Worm (Caenorhabditis elegans): Measurements from ENCODE around the gene F38B2.3.

- TF ChIP-seq him-1 (tag; optimal IDR thresholded peaks at IDR 0.05) (no peak), W03F9.2 (tag; optimal IDR thresholded peaks at IDR 0.05) (no peak), dao-5 (tag; optimal IDR thresholded peaks at IDR 0.05) (no peak)
Observed at ce11 chrX:11307056-11307455, 20.9 kb upstream of the F38B2.3 start, which contains the start of gene vhl-1.

Measured in whole organism, L4/young adult.